Worm (Caenorhabditis elegans) whole organism, late embryonic: ENCODE data around the gene grd-8.

Experiments used
- K09A11.1 ChIP-seq: sonication (generic microtip); optimal IDR thresholded peaks from 2 replicates; lab custom pipeline; 2017; ENCODE audit warnings: antibody characterized with exemption, mild to moderate bottlenecking, missing genetic modification characterization, missing compliant biosample characterization; ENCODE audit not compliant: insufficient read depth
- ahr-1 ChIP-seq: sonication (generic microtip); optimal IDR thresholded peaks from 2 replicates; lab custom pipeline; 2016; ENCODE audit warnings: missing genetic modification characterization, missing compliant biosample characterization
- ceh-30 ChIP-seq: fragments of 150-350 bp; optimal IDR thresholded peaks from 2 replicates; lab custom pipeline; 2014; ENCODE audit warnings: missing biosample characterization, missing genetic modification characterization
- ets-4 ChIP-seq: sonication (generic microtip); optimal IDR thresholded peaks from 2 replicates; lab custom pipeline; 2016; ENCODE audit warnings: missing genetic modification characterization, missing compliant biosample characterization
- eyg-1 ChIP-seq: sonication (generic microtip); optimal IDR thresholded peaks from 2 replicates; lab custom pipeline; 2016; ENCODE audit warnings: missing genotype, missing genetic modification characterization, missing compliant biosample characterization
- fkh-10 ChIP-seq: fragments of 150-350 bp; optimal IDR thresholded peaks from 2 replicates; lab custom pipeline; 2014; ENCODE audit warnings: missing biosample characterization, missing genetic modification reagents, missing genetic modification characterization
- nfya-1 ChIP-seq: sonication (generic microtip); optimal IDR thresholded peaks from 2 replicates; lab custom pipeline; 2017; ENCODE audit warnings: missing genetic modification characterization, mild to moderate bottlenecking, missing compliant biosample characterization, antibody characterized with exemption, moderate library complexity
- nhr-11 ChIP-seq: fragments of 150-350 bp; optimal IDR thresholded peaks from 2 replicates; lab custom pipeline; 2014; ENCODE audit warnings: missing biosample characterization, missing genetic modification characterization
- syd-9 ChIP-seq: sonication (generic microtip); optimal IDR thresholded peaks from 2 replicates; lab custom pipeline; 2016; ENCODE audit warnings: mild to moderate bottlenecking, missing genetic modification characterization, moderate library complexity, missing compliant biosample characterization
- tbx-7 ChIP-seq: sonication (generic microtip); optimal IDR thresholded peaks from 2 replicates; lab custom pipeline; 2016; ENCODE audit warnings: missing genotype, missing genetic modification characterization, missing compliant biosample characterization

DNA sequence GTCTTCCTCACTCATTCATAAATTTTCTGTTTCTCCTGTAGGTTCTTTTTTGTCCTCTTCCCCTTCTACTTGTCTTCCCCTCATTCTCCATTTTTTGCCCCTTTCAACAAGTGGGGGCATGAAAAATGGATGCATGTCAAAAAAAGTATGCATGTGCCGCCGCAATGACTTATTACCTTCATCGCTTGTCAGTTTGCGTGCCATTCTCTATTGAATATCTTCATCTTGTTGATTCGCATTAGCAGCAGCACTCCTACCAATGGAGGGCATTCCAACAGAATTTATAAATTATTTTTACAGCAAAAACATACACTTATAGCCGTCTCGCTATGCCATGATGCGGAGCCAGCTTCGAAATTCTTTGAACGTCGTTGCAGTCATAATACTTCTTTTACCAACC lies 48.9 kb downstream of the grd-8 start, which contains the start of gene F40A3.1:
- TF ChIP-seq syd-9 (tag; lab: Kevin White, UChicago) = no peak
- TF ChIP-seq ets-4 (tag; lab: Kevin White, UChicago) = no peak
- TF ChIP-seq tbx-7 = no peak
- no peak for TF ChIP-seq eyg-1 (tag; lab: Kevin White, UChicago)
- no peak for TF ChIP-seq fkh-10
- TF ChIP-seq nfya-1 (tag; lab: Kevin White, UChicago) = no peak
- TF ChIP-seq ceh-30 = no peak
- no peak for TF ChIP-seq K09A11.1 (tag; lab: Kevin White, UChicago)
- no peak for TF ChIP-seq ahr-1 (tag; lab: Kevin White, UChicago)
- no peak for TF ChIP-seq nhr-11 (tag; lab: Kevin White, UChicago)
